Worm (Caenorhabditis elegans) whole organism, L1 larva: ENCODE data around the gene srx-90.

Experiments used
- blmp-1 ChIP-seq: fragments of 150-350 bp; optimal IDR thresholded peaks from 2 replicates; lab custom pipeline; 2014; ENCODE audit warnings: missing biosample characterization, missing genetic modification characterization
- ets-5 ChIP-seq: fragments of 200-800 bp; sonication (Bioruptor generic); IDR thresholded peaks from 2 replicates; pipeline ENCODE4 v1.3.6; 2022; ENCODE audit warnings: missing genetic modification characterization, missing compliant biosample characterization
- lin-13 ChIP-seq: fragments of 150-350 bp; optimal IDR thresholded peaks from 2 replicates; lab custom pipeline; 2014; ENCODE audit warnings: missing biosample characterization, missing genetic modification reagents, missing genetic modification characterization
- snpc-4 ChIP-seq: fragments of 150-350 bp; optimal IDR thresholded peaks from 2 replicates; lab custom pipeline; 2014; ENCODE audit warnings: missing biosample characterization, missing genetic modification characterization

ce11 chrV:11532964-11533363 lies 48.0 kb upstream of the srx-90 start:
- TF ChIP-seq ets-5 (GFP tag; lab: Robert Waterston, UW), result no peak
- TF ChIP-seq blmp-1, result peak; percentile 100
- TF ChIP-seq lin-13 (GFP tag; lab: Kevin White, UChicago), result peak; percentile 13
- TF ChIP-seq snpc-4 (tag; lab: Kevin White, UChicago), result no peak
